Worm (Caenorhabditis elegans) whole organism, young adult: ENCODE results near the gene mrpl-10.

ENCODE experiments used
- F10E7.11 ChIP-seq: sonication (generic microtip); optimal IDR thresholded peaks from 2 replicates; lab custom pipeline; 2017; ENCODE audit warnings: mild to moderate bottlenecking, missing genetic modification characterization, moderate library complexity, missing compliant biosample characterization
- F33H1.4 ChIP-seq: fragments of 200-800 bp; sonication (Bioruptor generic); IDR thresholded peaks from 2 replicates; pipeline ENCODE4 v1.3.6; 2022; ENCODE audit warnings: missing genetic modification reagents, missing genetic modification characterization, missing compliant biosample characterization
- F37B4.10 ChIP-seq: fragments of 200-800 bp; sonication (Bioruptor generic); IDR thresholded peaks from 2 replicates; pipeline ENCODE4 v1.3.6; 2022; ENCODE audit warnings: missing genetic modification characterization, missing compliant biosample characterization
- F49E8.2 ChIP-seq: sonication (generic microtip); optimal IDR thresholded peaks from 3 replicates; lab custom pipeline; 2017; ENCODE audit warnings: missing genetic modification characterization, mild to moderate bottlenecking, missing compliant biosample characterization, antibody characterized with exemption, moderate library complexity; ENCODE audit not compliant: insufficient read depth
- F57A8.1 ChIP-seq: fragments of 200-800 bp; sonication (Bioruptor generic); optimal IDR thresholded peaks from 2 replicates; lab custom pipeline; 2018; ENCODE audit warnings: mild to moderate bottlenecking, missing genetic modification characterization, moderate library complexity, missing compliant biosample characterization
- K11D2.4 ChIP-seq: fragments of 200-800 bp; sonication (Bioruptor generic); IDR thresholded peaks from 2 replicates; pipeline ENCODE4 v1.3.6; 2022; ENCODE audit warnings: missing genetic modification reagents, missing genetic modification characterization, missing compliant biosample characterization
- T07F8.4 ChIP-seq: sonication (generic microtip); optimal IDR thresholded peaks from 2 replicates; lab custom pipeline; 2016; ENCODE audit warnings: mild to moderate bottlenecking, missing genetic modification characterization, moderate library complexity, missing compliant biosample characterization
- Y67H2A.10 ChIP-seq: fragments of 200-800 bp; sonication (Bioruptor generic); conservative IDR thresholded peaks from 2 replicates; pipeline ENCODE4 v1.3.6; 2022; ENCODE audit warnings: missing genetic modification reagents, missing genetic modification characterization, missing compliant biosample characterization
- Y79H2A.3 ChIP-seq: fragments of 200-800 bp; sonication (Bioruptor generic); conservative IDR thresholded peaks from 2 replicates; pipeline ENCODE4 v1.3.6; 2022; ENCODE audit warnings: missing genetic modification reagents, missing genetic modification characterization, missing compliant biosample characterization
- attf-3 ChIP-seq: fragments of 200-800 bp; sonication (Bioruptor generic); conservative IDR thresholded peaks from 2 replicates; pipeline ENCODE4 v1.3.6; 2022; ENCODE audit warnings: missing genetic modification reagents, missing genetic modification characterization, missing compliant biosample characterization
- bed-2 ChIP-seq: fragments of 200-800 bp; sonication (Bioruptor generic); IDR thresholded peaks from 2 replicates; pipeline ENCODE4 v1.3.6; 2022; ENCODE audit warnings: missing genetic modification reagents, missing genetic modification characterization, missing compliant biosample characterization
- die-1 ChIP-seq: sonication (generic microtip); optimal IDR thresholded peaks from 2 replicates; lab custom pipeline; 2016; ENCODE audit warnings: missing genotype, mild to moderate bottlenecking, missing genetic modification characterization, missing compliant biosample characterization
- dox-1 ChIP-seq: fragments of 200-800 bp; sonication (Bioruptor generic); IDR thresholded peaks from 2 replicates; pipeline ENCODE4 v1.3.6; 2022; ENCODE audit warnings: missing genetic modification reagents, missing genetic modification characterization, missing compliant biosample characterization
- fkh-3 ChIP-seq: sonication (generic microtip); optimal IDR thresholded peaks from 2 replicates; lab custom pipeline; 2016; ENCODE audit warnings: mild to moderate bottlenecking, missing genetic modification characterization, missing compliant biosample characterization
- gei-17 ChIP-seq: fragments of 200-800 bp; sonication (Bioruptor generic); optimal IDR thresholded peaks from 2 replicates; lab custom pipeline; 2018; ENCODE audit warnings: mild to moderate bottlenecking, missing genetic modification characterization, missing compliant biosample characterization
- hlh-26 ChIP-seq: fragments of 200-800 bp; sonication (Bioruptor generic); conservative IDR thresholded peaks from 2 replicates; pipeline ENCODE4 v1.3.6; 2022; ENCODE audit warnings: missing genetic modification reagents, missing genetic modification characterization, missing compliant biosample characterization
- hmg-1.2 ChIP-seq: fragments of 200-800 bp; sonication (Bioruptor generic); IDR thresholded peaks from 2 replicates; pipeline ENCODE4 v1.3.6; 2022; ENCODE audit warnings: missing genetic modification reagents, missing genetic modification characterization, missing compliant biosample characterization
- hsf-1 ChIP-seq: fragments of 200-800 bp; sonication (Bioruptor generic); IDR thresholded peaks from 2 replicates; pipeline ENCODE4 v1.3.6; 2022; ENCODE audit warnings: missing genetic modification reagents, missing genetic modification characterization, missing compliant biosample characterization
- let-526 ChIP-seq: fragments of 200-800 bp; sonication (Bioruptor generic); IDR thresholded peaks from 2 replicates; pipeline ENCODE4 v1.3.6; 2022; ENCODE audit warnings: missing genetic modification reagents, missing genetic modification characterization, missing compliant biosample characterization
- lin-26 ChIP-seq: fragments of 200-800 bp; sonication (Bioruptor generic); IDR thresholded peaks from 2 replicates; pipeline ENCODE4 v1.3.6; 2022; ENCODE audit warnings: missing genetic modification reagents, missing genetic modification characterization, missing compliant biosample characterization
- lsy-27 ChIP-seq: sonication (generic microtip); optimal IDR thresholded peaks from 2 replicates; lab custom pipeline; 2017; ENCODE audit warnings: missing genetic modification characterization, mild to moderate bottlenecking, missing compliant biosample characterization, antibody characterized with exemption, missing genotype, borderline replicate concordance; ENCODE audit not compliant: insufficient read depth
- mcd-1 ChIP-seq: fragments of 200-800 bp; sonication (Bioruptor generic); IDR thresholded peaks from 2 replicates; pipeline ENCODE4 v1.3.6; 2022; ENCODE audit warnings: missing genetic modification reagents, missing genetic modification characterization, missing compliant biosample characterization
- mes-4 ChIP-seq: sonication (generic microtip); optimal IDR thresholded peaks from 2 replicates; lab custom pipeline; 2016; ENCODE audit warnings: missing genotype, missing genetic modification characterization, missing compliant biosample characterization
- nfya-1 ChIP-seq: sonication (generic microtip); optimal IDR thresholded peaks from 2 replicates; lab custom pipeline; 2017; ENCODE audit warnings: antibody characterized with exemption, missing compliant biosample characterization, missing genetic modification characterization, borderline replicate concordance; ENCODE audit not compliant: insufficient read depth
- nfya-2 ChIP-seq: fragments of 200-800 bp; sonication (Bioruptor generic); IDR thresholded peaks from 2 replicates; pipeline ENCODE4 v1.3.6; 2022; ENCODE audit warnings: missing genetic modification reagents, missing genetic modification characterization, missing compliant biosample characterization
- nhr-27 ChIP-seq: fragments of 200-800 bp; sonication (Bioruptor generic); optimal IDR thresholded peaks from 2 replicates; lab custom pipeline; 2018; ENCODE audit warnings: mild to moderate bottlenecking, missing genetic modification characterization, moderate library complexity, missing compliant biosample characterization
- nhr-80 ChIP-seq: sonication (generic microtip); optimal IDR thresholded peaks from 2 replicates; lab custom pipeline; 2016; ENCODE audit warnings: missing genetic modification characterization, missing compliant biosample characterization
- repo-1 ChIP-seq: sonication (generic microtip); optimal IDR thresholded peaks from 2 replicates; lab custom pipeline; 2017; ENCODE audit warnings: mild to moderate bottlenecking, missing genetic modification characterization, missing compliant biosample characterization
- snpc-1.1 ChIP-seq: sonication (generic microtip); optimal IDR thresholded peaks from 2 replicates; lab custom pipeline; 2017; ENCODE audit warnings: missing genetic modification characterization, mild to moderate bottlenecking, missing compliant biosample characterization, antibody characterized with exemption, moderate library complexity, missing genotype, missing genetic modification reagents; ENCODE audit not compliant: insufficient read depth
- snpc-4 ChIP-seq, 5 experiments: fragments of 150-350 bp in 1 of 5; sonication (generic microtip) in 4 of 5; optimal IDR thresholded peaks; 2 replicates each; lab custom pipeline; 2014 to 2018; ENCODE audit warnings: missing genetic modification characterization in 5 of 5, missing biosample characterization in 3 of 5, antibody characterized with exemption in 2 of 5, mild to moderate bottlenecking in 2 of 5, missing compliant biosample characterization in 2 of 5, missing genotype in 2 of 5, moderate library complexity in 2 of 5, missing genetic modification reagents in 1 of 5
- ztf-18 ChIP-seq: sonication (generic microtip); optimal IDR thresholded peaks from 2 replicates; lab custom pipeline; 2016; ENCODE audit warnings: missing genotype, mild to moderate bottlenecking, missing genetic modification characterization, missing compliant biosample characterization
- ztf-22 ChIP-seq: fragments of 200-800 bp; sonication (Bioruptor generic); optimal IDR thresholded peaks from 2 replicates; lab custom pipeline; 2018; ENCODE audit warnings: mild to moderate bottlenecking, missing genetic modification characterization, moderate library complexity, missing compliant biosample characterization
- ztf-3 ChIP-seq: fragments of 200-800 bp; sonication (Bioruptor generic); optimal IDR thresholded peaks from 2 replicates; lab custom pipeline; 2018; ENCODE audit warnings: mild to moderate bottlenecking, missing genetic modification characterization, missing compliant biosample characterization
- ztf-6 ChIP-seq: fragments of 200-800 bp; sonication (Bioruptor generic); IDR thresholded peaks from 2 replicates; pipeline ENCODE4 v1.3.6; 2022; ENCODE audit warnings: missing genetic modification reagents, missing genetic modification characterization, missing compliant biosample characterization

The mrpl-10 gene

DNA sequence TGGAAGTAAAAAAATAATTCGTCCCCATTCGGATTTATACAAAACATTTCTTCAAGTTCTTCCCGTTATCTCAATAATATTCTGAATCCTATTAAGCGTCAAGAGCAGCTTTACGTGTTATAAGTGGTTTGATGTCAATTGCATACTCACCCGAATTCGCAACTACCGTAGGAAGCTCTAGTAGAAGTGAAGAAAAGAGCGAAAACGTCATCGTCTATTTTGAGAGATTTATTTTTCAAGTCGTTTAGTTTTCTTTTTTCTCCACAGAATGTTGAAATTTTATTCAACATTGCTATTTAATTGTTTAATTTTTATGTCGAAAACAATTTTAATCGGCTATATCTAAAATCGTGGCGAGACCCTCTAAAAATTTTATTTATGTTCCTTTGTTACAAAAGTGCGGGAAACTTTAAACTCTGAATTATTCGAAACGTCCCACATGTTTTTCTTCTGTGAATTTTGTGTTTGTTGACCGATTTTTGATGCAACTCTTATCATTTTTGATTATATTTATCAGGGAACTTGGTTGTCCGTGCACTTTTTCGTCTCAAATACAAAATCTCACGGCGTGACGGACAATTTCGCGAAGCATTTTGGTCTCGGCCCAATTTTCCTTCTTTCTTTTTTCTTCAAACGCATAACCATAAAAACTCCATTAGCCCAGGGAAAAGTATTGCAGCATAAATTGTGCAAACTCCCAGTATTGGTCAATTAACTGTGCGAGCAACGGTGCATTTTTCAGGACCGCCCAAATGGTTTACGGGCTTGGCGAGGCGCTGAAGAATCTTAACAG lies 8.3 kb downstream of the mrpl-10 start, which contains the start of gene tdc-1 (continued):
- TF ChIP-seq F57A8.1: no peak
- TF ChIP-seq, all 124 proteins: peak for 12

ce11 chrII:8269351-8269750 lies 9.0 kb downstream of the mrpl-10 start, which contains the start of gene K01C8.2:
Gene K01C8.2, minus strand, starts transcription at chrII:8269451.
- no peak for TF ChIP-seq nfya-2 (GFP tag; lab: Robert Waterston, UW)
- no peak for TF ChIP-seq repo-1
- no peak for TF ChIP-seq ztf-3
- no peak for TF ChIP-seq nhr-80 (tag; lab: Kevin White, UChicago)
- no peak for TF ChIP-seq T07F8.4 (tag; lab: Kevin White, UChicago)
- no peak for TF ChIP-seq F10E7.11
- TF ChIP-seq die-1 (tag; lab: Kevin White, UChicago): no peak
- TF ChIP-seq nfya-1: no peak
- TF ChIP-seq bed-2 (GFP tag; lab: Robert Waterston, UW): no peak
- TF ChIP-seq lsy-27 (tag; lab: Kevin White, UChicago): no peak
- no peak for TF ChIP-seq nhr-27 (tag; lab: Kevin White, UChicago)
- no peak for TF ChIP-seq F33H1.4 (GFP tag; lab: Robert Waterston, UW)
- TF ChIP-seq hmg-1.2 (GFP tag; lab: Robert Waterston, UW): no peak
- TF ChIP-seq F49E8.2: no peak
- no peak for TF ChIP-seq snpc-1.1
- no peak for TF ChIP-seq K11D2.4 (GFP tag; lab: Robert Waterston, UW)
- no peak for TF ChIP-seq lin-26 (GFP tag; lab: Robert Waterston, UW)
- TF ChIP-seq mcd-1 (GFP tag; lab: Robert Waterston, UW): no peak
- no peak for TF ChIP-seq Y67H2A.10 (GFP tag; lab: Robert Waterston, UW)
- TF ChIP-seq, all 124 proteins: peak for 0

DNA sequence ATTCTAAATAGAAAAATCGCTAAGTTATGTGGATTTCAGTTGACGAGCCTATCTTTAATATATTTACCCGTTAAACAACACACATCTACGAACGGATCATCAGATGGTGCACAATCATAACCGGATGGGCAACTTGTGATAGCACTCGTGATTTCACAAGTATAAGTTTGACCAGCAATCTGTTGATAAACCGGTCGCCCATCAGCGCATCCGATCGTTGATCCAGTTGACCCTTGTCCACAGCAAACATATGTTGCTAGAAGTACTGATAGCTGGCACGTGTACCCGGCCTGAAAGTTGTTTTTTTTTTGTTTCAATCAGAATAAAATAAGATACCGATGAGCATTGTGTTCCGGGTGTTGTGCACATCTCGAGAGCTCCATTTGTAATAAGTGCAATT lies 10.6 kb downstream of the mrpl-10 start:
- TF ChIP-seq ztf-6 (GFP tag; lab: Robert Waterston, UW) (no peak), let-526 (no peak), ztf-18 (tag; lab: Kevin White, UChicago) (no peak), lin-26 (GFP tag; lab: Robert Waterston, UW) (0 out of 2 replicates have a peak, but pooled peaks have one; percentile 64), lsy-27 (tag; lab: Kevin White, UChicago) (no peak)

- no peak for TF ChIP-seq Y79H2A.3
- TF ChIP-seq hlh-26 (GFP tag; lab: Robert Waterston, UW): no peak
- no peak for TF ChIP-seq gei-17
- TF ChIP-seq fkh-3: no peak
- TF ChIP-seq attf-3: no peak
- peak; percentile 79 for TF ChIP-seq nhr-80 (tag; lab: Kevin White, UChicago)
- TF ChIP-seq snpc-1.1: no peak
- TF ChIP-seq dox-1 (GFP tag; lab: Robert Waterston, UW): peak; percentile 44; the same call in 1 of the 2 replicates
These were observed 11.8 kb downstream of the mrpl-10 start for ce11 chrII:8266559-8266958.

DNA sequence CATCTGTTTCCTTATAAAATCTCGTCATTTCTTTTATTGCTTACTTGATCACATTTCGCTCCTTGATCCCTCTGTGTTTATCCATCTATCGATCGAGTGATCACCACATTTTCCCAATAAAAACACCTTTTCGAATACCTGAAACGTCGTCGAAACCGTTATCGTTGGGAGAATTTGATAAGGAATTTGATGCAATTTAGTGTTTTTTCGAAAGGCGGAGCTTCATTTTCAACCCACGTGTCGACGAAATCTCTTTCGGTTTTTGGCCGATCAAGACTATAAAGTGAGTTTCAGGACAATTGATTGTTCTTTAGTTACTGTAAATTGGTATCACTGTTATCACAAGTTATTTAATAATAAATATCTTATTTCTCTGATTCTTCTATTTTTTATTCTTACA lies 13.7 kb downstream of the mrpl-10 start, which contains the start of gene srdh-1:
Gene srdh-1, plus strand, starts transcription at position 43 of the 400 bp plus-strand sequence.
- TF ChIP-seq F37B4.10 (GFP tag; lab: Robert Waterston, UW) (no peak), lsy-27 (tag; lab: Kevin White, UChicago) (no peak), K11D2.4 (GFP tag; lab: Robert Waterston, UW) (no peak), Y79H2A.3 (no peak), hsf-1 (GFP tag; lab: Robert Waterston, UW) (no peak), mes-4 (tag; lab: Kevin White, UChicago) (no peak), F49E8.2 (no peak), ztf-22 (no peak), snpc-4 (GFP tag; optimal IDR thresholded peaks at IDR 0.05; lab: Kevin White, UChicago) (no peak), snpc-4 (tag; optimal IDR thresholded peaks at IDR 0.05; lab: Kevin White, UChicago) (no peak)
